Worm (Caenorhabditis elegans): ENCODE results near the gene R02F2.1.

Gene R02F2.1

DNA sequence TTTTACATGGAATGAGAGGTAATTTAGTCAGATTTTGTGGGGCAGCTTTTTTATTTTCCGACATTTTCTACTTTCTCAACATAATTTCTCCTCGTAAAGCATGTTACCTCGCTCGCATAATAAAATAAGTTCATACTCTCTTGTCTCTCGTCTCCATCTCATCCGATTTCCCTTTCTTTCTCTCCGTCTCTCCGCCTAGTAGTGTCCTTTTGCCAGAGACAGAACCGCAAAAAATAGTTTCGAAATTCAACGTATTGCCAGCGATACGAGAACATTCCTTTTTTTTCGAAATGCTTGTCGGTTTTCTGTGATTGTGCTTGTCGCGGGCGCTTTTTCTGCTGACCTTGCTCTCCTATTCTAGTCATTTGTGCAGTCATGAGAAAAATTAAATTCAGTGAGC, 2.5 kb downstream of the R02F2.1 start (continued):
- TF ChIP-seq lin-15B (tag; optimal IDR thresholded peaks at IDR 0.05) (no peak), F49E8.2 (tag; optimal IDR thresholded peaks at IDR 0.05; ENCODE audit: borderline replicate concordance) (no peak), madf-9 (GFP tag; conservative IDR thresholded peaks at IDR 0.05) (no peak), rbr-2 (tag; optimal IDR thresholded peaks at IDR 0.05) (peak; percentile 36), D1046.2 (GFP tag; IDR thresholded peaks at IDR 0.05) (no peak), Y5F2A.4 (GFP tag; optimal IDR thresholded peaks at IDR 0.05) (no peak), hif-1 (tag; optimal IDR thresholded peaks at IDR 0.05) (peak in 1 of 2 experiments; percentile 14)

DNA sequence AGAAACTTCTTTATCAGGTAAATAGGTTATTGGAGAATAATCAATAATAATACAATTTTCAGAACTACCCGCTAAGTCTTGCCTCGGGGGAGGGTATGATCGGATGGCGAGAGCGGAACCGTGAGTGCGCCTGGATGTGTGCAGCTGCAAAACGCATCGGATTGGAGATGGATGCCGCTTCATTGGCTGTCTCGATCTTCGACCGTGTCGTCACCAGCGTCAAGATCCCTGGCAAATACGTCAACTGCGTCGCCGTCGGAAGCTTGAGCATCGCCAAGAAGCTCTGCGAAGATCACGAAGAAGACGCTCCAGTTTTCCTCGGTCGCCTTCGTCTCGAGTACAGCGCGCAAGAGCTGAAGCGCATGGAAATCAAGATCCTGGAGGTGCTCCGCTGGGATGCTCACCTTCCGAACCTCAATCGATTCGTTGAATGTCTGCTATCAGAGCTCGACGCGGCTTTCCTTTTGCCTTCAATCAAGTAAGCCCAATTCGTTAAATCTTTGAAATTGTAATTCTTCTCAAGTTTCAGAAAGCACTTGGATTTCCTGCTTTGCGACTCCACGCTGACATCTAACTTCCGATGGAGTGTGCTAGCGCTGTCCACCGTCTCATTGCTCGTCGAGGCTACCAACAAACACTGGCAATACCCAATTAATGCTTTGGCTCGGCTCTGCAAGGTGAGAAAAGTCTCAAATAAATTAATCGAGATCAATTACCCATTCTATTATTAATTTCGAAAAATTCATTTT, 3.2 kb downstream of the R02F2.1 start:
- TF ChIP-seq egl-43 (GFP tag; IDR thresholded peaks at IDR 0.05) (0 out of 2 replicates have a peak, but pooled peaks have one; percentile 17), fos-1 (tag; optimal IDR thresholded peaks at IDR 0.05) (no peak), daf-19 (GFP tag; conservative IDR thresholded peaks at IDR 0.05) (peak; percentile 41; the same call in 1 of the 2 replicates), unc-62 (GFP tag; optimal IDR thresholded peaks at IDR 0.05 in 1 of 2) (peak in 1 of 2 experiments; percentile 88), unc-62 (tag; optimal IDR thresholded peaks at IDR 0.05) (no peak), daf-16 (GFP tag; optimal IDR thresholded peaks at IDR 0.05) (no peak), daf-16 (tag; optimal IDR thresholded peaks at IDR 0.05) (peak; percentile 9), pha-4 (GFP tag; IDR thresholded peaks at IDR 0.05) (0 out of 2 replicates have a peak, but pooled peaks have one; percentile 6), pha-4 (tag; optimal IDR thresholded peaks at IDR 0.05) (no peak), set-16 (GFP tag; IDR thresholded peaks at IDR 0.05) (peak; percentile 89), php-3 (GFP tag; IDR thresholded peaks at IDR 0.05) (peak; percentile 19; the same call in 1 of the 2 replicates), duxl-1 (tag; optimal IDR thresholded peaks at IDR 0.05; ENCODE audit: poor library complexity) (peak; percentile 24), F10B5.3 (tag; optimal IDR thresholded peaks at IDR 0.05) (no peak)

- TF ChIP-seq pqm-1 (tag; optimal IDR thresholded peaks at IDR 0.05): no peak
- no peak for TF ChIP-seq arid-1 (GFP tag; conservative IDR thresholded peaks at IDR 0.05)
- TF ChIP-seq T20F7.1 (GFP tag; optimal IDR thresholded peaks at IDR 0.05): no peak
- no peak for TF ChIP-seq nhr-25 (tag; optimal IDR thresholded peaks at IDR 0.05; ENCODE audit: borderline replicate concordance, insufficient read depth)
- no peak for TF ChIP-seq ceh-28 (tag; optimal IDR thresholded peaks at IDR 0.05)
- TF ChIP-seq daf-8 (GFP tag; IDR thresholded peaks at IDR 0.05): no peak
- no peak for TF ChIP-seq dmd-9 (GFP tag; IDR thresholded peaks at IDR 0.05)
- TF ChIP-seq hlh-11 (tag; optimal IDR thresholded peaks at IDR 0.05): no peak
- no peak for TF ChIP-seq ama-1 (optimal IDR thresholded peaks at IDR 0.05)
- no peak for TF ChIP-seq ceh-62 (tag; optimal IDR thresholded peaks at IDR 0.05)
- TF ChIP-seq snpc-1.2 (GFP tag; IDR thresholded peaks at IDR 0.05): no peak
- TF ChIP-seq ZK546.5 (tag; optimal IDR thresholded peaks at IDR 0.05): no peak
- TF ChIP-seq aly-2 (tag; optimal IDR thresholded peaks at IDR 0.05): no peak
- no peak for TF ChIP-seq madf-5 (GFP tag; IDR thresholded peaks at IDR 0.05)
- no peak for TF ChIP-seq mdl-1 (tag; optimal IDR thresholded peaks at IDR 0.05)
- no peak for TF ChIP-seq nhr-102 (tag; optimal IDR thresholded peaks at IDR 0.05)
- no peak for TF ChIP-seq mep-1 (tag; optimal IDR thresholded peaks at IDR 0.05)
- TF ChIP-seq F26F4.8 (GFP tag; conservative IDR thresholded peaks at IDR 0.05): no peak
- TF ChIP-seq nhr-77 (tag; optimal IDR thresholded peaks at IDR 0.05): peak; percentile 54
- no peak for TF ChIP-seq Y105C5A.15 (GFP tag; IDR thresholded peaks at IDR 0.05)
- no peak for TF ChIP-seq cey-2 (tag; optimal IDR thresholded peaks at IDR 0.05; ENCODE audit: borderline replicate concordance, insufficient read depth)
- no peak for TF ChIP-seq R02D3.7 (tag; optimal IDR thresholded peaks at IDR 0.05)
- peak; percentile 88 for TF ChIP-seq aha-1 (tag)
- TF ChIP-seq lim-7 (GFP tag; IDR thresholded peaks at IDR 0.05): 0 out of 2 replicates have a peak, but pooled peaks have one; percentile 51
- TF ChIP-seq lir-3 (tag; optimal IDR thresholded peaks at IDR 0.05): no peak
- no peak for TF ChIP-seq nhr-48 (tag; optimal IDR thresholded peaks at IDR 0.05)
- TF ChIP-seq egl-43 (GFP tag; IDR thresholded peaks at IDR 0.05): peak; percentile 35; the same call in 1 of the 2 replicates
- 0 out of 2 replicates have a peak, but pooled peaks have one; percentile 7 for TF ChIP-seq lin-29 (GFP tag; IDR thresholded peaks at IDR 0.05)
Observed at ce11 chrIII:5505474-5506022, 3.9 kb downstream of the R02F2.1 start.
